Worm (Caenorhabditis elegans): ENCODE measurements around the gene wdr-83.

ce11 chrII:5027952-5028351, 3.6 kb downstream of the wdr-83 start:
- TF ChIP-seq aha-1 (tag) (no peak), ceh-82 (tag; optimal IDR thresholded peaks at IDR 0.05) (no peak), mxl-2 (GFP tag; conservative IDR thresholded peaks at IDR 0.05) (no peak), attf-4 (tag; optimal IDR thresholded peaks at IDR 0.05) (no peak), dve-1 (tag; optimal IDR thresholded peaks at IDR 0.05; ENCODE audit: insufficient read depth) (no peak), unc-62 (GFP tag; optimal IDR thresholded peaks at IDR 0.05 in 1 of 2) (peak in 1 of 2 experiments; percentile 99), unc-62 (tag; optimal IDR thresholded peaks at IDR 0.05) (no peak), nhr-41 (GFP tag; IDR thresholded peaks at IDR 0.05) (no peak), lin-39 (tag; optimal IDR thresholded peaks at IDR 0.05) (no peak), F10B5.3 (tag; optimal IDR thresholded peaks at IDR 0.05) (no peak), nhr-48 (tag; optimal IDR thresholded peaks at IDR 0.05) (no peak), lin-15B (tag; optimal IDR thresholded peaks at IDR 0.05) (no peak), egl-27 (tag; optimal IDR thresholded peaks at IDR 0.05) (no peak)

Data from whole organism, L4 larva.